Fruit fly (Drosophila melanogaster) whole organism, adult: Measurements from ENCODE around the gene CG11927.

Source experiments
- Clk ChIP-seq: fragments of 200-800 bp; sonication (Bioruptor generic); optimal IDR thresholded peaks from 2 replicates; lab custom pipeline; 2017; ENCODE audit warnings: missing biosample characterization, missing genetic modification characterization
- kay ChIP-seq: fragments of 200-800 bp; sonication (Bioruptor generic); peaks from one replicate; lab custom pipeline; 2016; ENCODE audit warnings: missing biosample characterization, missing genetic modification characterization, borderline replicate concordance
- ovo ChIP-seq: fragments of 200-800 bp; sonication (Bioruptor generic); optimal IDR thresholded peaks from 2 replicates; lab custom pipeline; 2016; ENCODE audit warnings: missing biosample characterization, missing genetic modification characterization
- tj ChIP-seq: fragments of 200-800 bp; sonication (Bioruptor generic); optimal IDR thresholded peaks from 3 replicates; lab custom pipeline; 2017; ENCODE audit warnings: missing biosample characterization, mild to moderate bottlenecking, missing genetic modification characterization, moderate library complexity

dm6 chr2L:4829040-4829439 lies 18.5 kb upstream of the CG11927 start:
- TF ChIP-seq ovo (GFP tag; lab: Kevin White, UChicago) (peak; percentile 31), kay (GFP tag; lab: Kevin White, UChicago) (peak; percentile 10), tj (GFP tag; lab: Kevin White, UChicago) (no peak), Clk (GFP tag; lab: Kevin White, UChicago) (no peak)
